Fruit fly (Drosophila melanogaster): Measurements from ENCODE around the gene B9d1.

DNA sequence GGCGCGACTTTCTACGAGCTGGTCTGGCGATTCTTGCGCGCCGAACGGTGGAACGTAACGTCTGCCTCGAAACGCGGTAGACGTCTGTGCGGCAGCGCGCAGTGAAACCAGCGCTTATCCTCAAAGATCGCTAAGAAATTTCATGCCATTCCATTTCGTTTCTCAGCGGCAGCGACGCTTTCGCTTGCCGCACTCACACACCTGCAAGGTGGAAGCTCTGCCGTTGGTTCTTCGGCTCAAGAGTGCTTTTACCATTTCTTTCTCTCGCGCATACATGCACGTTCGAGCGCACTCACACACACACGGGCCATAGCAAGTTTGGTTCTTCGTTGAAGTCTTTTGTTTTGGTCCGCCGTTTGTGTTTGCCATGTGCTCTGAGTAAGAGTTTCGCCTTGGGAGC is 47.0 kb upstream of the B9d1 start, which contains the start of gene CG6118:
- TF ChIP-seq lbe (GFP tag; optimal IDR thresholded peaks at IDR 0.05) (no peak), CG6175 (GFP tag; IDR thresholded peaks at IDR 0.05) (no peak), amos (GFP tag; IDR thresholded peaks at IDR 0.05; ENCODE audit: partially characterized antibody) (no peak), Poxn (GFP tag; IDR thresholded peaks at IDR 0.05) (no peak), Gug (GFP tag; IDR thresholded peaks at IDR 0.05) (no peak), odd (GFP tag; optimal IDR thresholded peaks at IDR 0.05) (no peak), Chrac-16 (GFP tag; optimal IDR thresholded peaks at IDR 0.05) (no peak), ap (GFP tag; IDR thresholded peaks at IDR 0.05) (no peak), CG12659 (GFP tag; optimal IDR thresholded peaks at IDR 0.05) (no peak), Trl (optimal IDR thresholded peaks at IDR 0.05) (peak in 1 of 2 experiments; percentile 14), Trl (GFP tag; optimal IDR thresholded peaks at IDR 0.05) (no peak), zfh2 (GFP tag; optimal IDR thresholded peaks at IDR 0.05) (no peak), Antp (GFP tag; optimal IDR thresholded peaks at IDR 0.05) (no peak), Max (GFP tag; optimal IDR thresholded peaks at IDR 0.05) (no peak), az2 (GFP tag; optimal IDR thresholded peaks at IDR 0.05) (no peak)
